Worm (Caenorhabditis elegans) whole organism, L4 larva: ENCODE data around the gene srxa-6.

Experiments
- F44E2.7 ChIP-seq: fragments of 200-800 bp; sonication (Bioruptor generic); IDR thresholded peaks from 2 replicates; pipeline ENCODE4 v2.1.2; 2022; ENCODE audit warnings: missing genetic modification characterization, missing compliant biosample characterization
- Y75B8A.6 ChIP-seq: fragments of 200-800 bp; sonication (Bioruptor generic); IDR thresholded peaks from 2 replicates; pipeline ENCODE4 v1.3.6; 2022; ENCODE audit warnings: missing genetic modification reagents, missing genetic modification characterization, missing compliant biosample characterization
- ZK337.2 ChIP-seq: fragments of 200-800 bp; sonication (Bioruptor generic); IDR thresholded peaks from 2 replicates; pipeline ENCODE4 v1.3.6; 2022; ENCODE audit warnings: missing genetic modification reagents, missing genetic modification characterization, missing compliant biosample characterization
- aly-2 ChIP-seq: sonication (generic microtip); optimal IDR thresholded peaks from 2 replicates; lab custom pipeline; 2018; ENCODE audit warnings: missing biosample characterization, missing genetic modification characterization
- ceh-28 ChIP-seq: fragments of 150-350 bp; optimal IDR thresholded peaks from 2 replicates; lab custom pipeline; 2014; ENCODE audit warnings: missing biosample characterization, missing genetic modification reagents, missing genetic modification characterization
- ceh-32 ChIP-seq: sonication (generic microtip); optimal IDR thresholded peaks from 2 replicates; lab custom pipeline; 2016; ENCODE audit warnings: mild to moderate bottlenecking, missing genetic modification characterization, missing compliant biosample characterization; ENCODE audit not compliant: poor library complexity
- ces-1 ChIP-seq: fragments of 150-350 bp; sonication (generic microtip); optimal IDR thresholded peaks from 4 replicates; lab custom pipeline; 2014; ENCODE audit warnings: missing biosample characterization, missing genetic modification reagents, missing genetic modification characterization
- daf-12 ChIP-seq: fragments of 150-350 bp; optimal IDR thresholded peaks from 2 replicates; lab custom pipeline; 2014; ENCODE audit warnings: missing biosample characterization, missing genetic modification reagents, missing genetic modification characterization
- daf-16 ChIP-seq, 3 experiments: sonication (generic microtip); optimal IDR thresholded peaks; 2 replicates each; lab custom pipeline; 2016 to 2017; ENCODE audit warnings: missing genetic modification characterization in 3 of 3, missing genetic modification reagents in 3 of 3, mild to moderate bottlenecking in 2 of 3, missing compliant biosample characterization in 2 of 3, missing biosample characterization in 1 of 3, moderate library complexity in 1 of 3
- dmd-6 ChIP-seq: fragments of 200-800 bp; sonication (Bioruptor generic); IDR thresholded peaks from 2 replicates; pipeline ENCODE4 v1.3.6; 2022; ENCODE audit warnings: missing genetic modification reagents, missing genetic modification characterization, missing compliant biosample characterization
- dve-1 ChIP-seq: sonication (generic microtip); optimal IDR thresholded peaks from 2 replicates; lab custom pipeline; 2017; ENCODE audit warnings: antibody characterized with exemption, mild to moderate bottlenecking, missing genetic modification characterization, missing compliant biosample characterization; ENCODE audit not compliant: insufficient read depth
- egl-27 ChIP-seq: sonication (generic microtip); optimal IDR thresholded peaks from 3 replicates; lab custom pipeline; 2017; ENCODE audit warnings: missing biosample characterization, missing genetic modification reagents, missing genetic modification characterization
- egl-43 ChIP-seq: fragments of 200-800 bp; sonication (Bioruptor generic); IDR thresholded peaks from 2 replicates; pipeline ENCODE4 v1.3.6; 2022; ENCODE audit warnings: missing genetic modification reagents, missing genetic modification characterization, missing compliant biosample characterization
- fkh-10 ChIP-seq: fragments of 150-350 bp; optimal IDR thresholded peaks from 2 replicates; lab custom pipeline; 2014; ENCODE audit warnings: missing biosample characterization, missing genetic modification reagents, missing genetic modification characterization
- gei-8 ChIP-seq: fragments of 200-800 bp; sonication (Bioruptor generic); optimal IDR thresholded peaks from 2 replicates; lab custom pipeline; 2018; ENCODE audit warnings: mild to moderate bottlenecking, missing genetic modification characterization, missing compliant biosample characterization
- hlh-11 ChIP-seq: fragments of 200-800 bp; sonication (Bioruptor generic); optimal IDR thresholded peaks from 2 replicates; lab custom pipeline; 2018; ENCODE audit warnings: mild to moderate bottlenecking, missing genetic modification characterization, missing compliant biosample characterization
- hlh-30 ChIP-seq: sonication (generic microtip); optimal IDR thresholded peaks from 2 replicates; lab custom pipeline; 2017; ENCODE audit warnings: antibody characterized with exemption, mild to moderate bottlenecking, missing genetic modification characterization, missing compliant biosample characterization; ENCODE audit not compliant: insufficient read depth
- jun-1 ChIP-seq: fragments of 150-350 bp; optimal IDR thresholded peaks from 2 replicates; lab custom pipeline; 2014; ENCODE audit warnings: missing biosample characterization, missing genetic modification reagents, missing genetic modification characterization
- lin-1 ChIP-seq: fragments of 200-800 bp; sonication (Bioruptor generic); IDR thresholded peaks from 2 replicates; pipeline ENCODE4 v1.3.6; 2022; ENCODE audit warnings: missing genetic modification reagents, missing genetic modification characterization, missing compliant biosample characterization
- lin-13 ChIP-seq: fragments of 150-350 bp; optimal IDR thresholded peaks from 2 replicates; lab custom pipeline; 2014; ENCODE audit warnings: missing biosample characterization, missing genetic modification reagents, missing genetic modification characterization
- lin-38 ChIP-seq: fragments of 200-800 bp; sonication (Bioruptor generic); IDR thresholded peaks from 2 replicates; pipeline ENCODE4 v1.3.6; 2022; ENCODE audit warnings: missing genetic modification reagents, missing genetic modification characterization, missing compliant biosample characterization
- mdl-1 ChIP-seq, 2 experiments: fragments of 150-350 bp in 1 of 2; sonication (generic microtip) in 1 of 2; optimal IDR thresholded peaks; 2 replicates each; lab custom pipeline; 2014 to 2017; ENCODE audit warnings: missing biosample characterization in 2 of 2, missing genetic modification characterization in 2 of 2
- mdt-29 ChIP-seq: fragments of 200-800 bp; sonication (Bioruptor generic); IDR thresholded peaks from 2 replicates; pipeline ENCODE4 v1.3.6; 2022; ENCODE audit warnings: missing genetic modification reagents, missing genetic modification characterization, missing compliant biosample characterization
- mep-1 ChIP-seq: fragments of 150-350 bp; sonication (generic microtip); optimal IDR thresholded peaks from 3 replicates; lab custom pipeline; 2014; ENCODE audit warnings: missing biosample characterization, missing genetic modification characterization
- mxl-3 ChIP-seq: fragments of 200-800 bp; sonication (Bioruptor generic); optimal IDR thresholded peaks from 2 replicates; lab custom pipeline; 2018; ENCODE audit warnings: mild to moderate bottlenecking, missing genetic modification characterization, missing compliant biosample characterization
- nhr-111 ChIP-seq: fragments of 200-800 bp; sonication (Bioruptor generic); optimal IDR thresholded peaks from 2 replicates; lab custom pipeline; 2018; ENCODE audit warnings: mild to moderate bottlenecking, missing genetic modification characterization, missing compliant biosample characterization
- nhr-237 ChIP-seq: sonication (generic microtip); optimal IDR thresholded peaks from 2 replicates; lab custom pipeline; 2017; ENCODE audit warnings: missing biosample characterization, missing genetic modification characterization
- nhr-25 ChIP-seq: sonication (generic microtip); optimal IDR thresholded peaks from 2 replicates; lab custom pipeline; 2017; ENCODE audit warnings: missing genetic modification characterization, mild to moderate bottlenecking, missing compliant biosample characterization, antibody characterized with exemption, moderate library complexity, borderline replicate concordance; ENCODE audit not compliant: insufficient read depth
- nhr-28 ChIP-seq: fragments of 150-350 bp; optimal IDR thresholded peaks from 2 replicates; lab custom pipeline; 2014; ENCODE audit warnings: missing biosample characterization, missing genetic modification characterization
- nhr-41 ChIP-seq: fragments of 200-800 bp; sonication (Bioruptor generic); IDR thresholded peaks from 2 replicates; pipeline ENCODE4 v1.3.6; 2022; ENCODE audit warnings: missing genetic modification reagents, missing genetic modification characterization, missing compliant biosample characterization
- nhr-42 ChIP-seq: fragments of 200-800 bp; sonication (Bioruptor generic); IDR thresholded peaks from 2 replicates; pipeline ENCODE4 v1.3.6; 2022; ENCODE audit warnings: missing genetic modification characterization, missing compliant biosample characterization
- nhr-48 ChIP-seq: sonication (generic microtip); optimal IDR thresholded peaks from 2 replicates; lab custom pipeline; 2016; ENCODE audit warnings: mild to moderate bottlenecking, missing genetic modification characterization, missing compliant biosample characterization
- nhr-76 ChIP-seq: fragments of 150-350 bp; optimal IDR thresholded peaks from 2 replicates; lab custom pipeline; 2014; ENCODE audit warnings: missing biosample characterization, missing genetic modification characterization
- pha-4 ChIP-seq, 2 experiments: fragments of 150-350 bp in 1 of 2; fragments of 200-800 bp in 1 of 2; sonication (Bioruptor generic) in 1 of 2; IDR thresholded peaks in 1 of 2; optimal IDR thresholded peaks in 1 of 2; 2 replicates each; pipeline versions ENCODE4 v1.3.6 to Lab custom; 2014 to 2022; ENCODE audit warnings: missing genetic modification characterization in 2 of 2, missing genetic modification reagents in 2 of 2, missing biosample characterization in 1 of 2, missing compliant biosample characterization in 1 of 2
- pqm-1 ChIP-seq: sonication (generic microtip); optimal IDR thresholded peaks from 2 replicates; lab custom pipeline; 2017; ENCODE audit warnings: missing biosample characterization, missing genetic modification characterization
- saeg-2 ChIP-seq: fragments of 200-800 bp; sonication (Bioruptor generic); IDR thresholded peaks from 2 replicates; pipeline ENCODE4 v1.3.6; 2022; ENCODE audit warnings: missing genetic modification reagents, missing genetic modification characterization, missing compliant biosample characterization
- snpc-1.2 ChIP-seq: fragments of 200-800 bp; sonication (Bioruptor generic); IDR thresholded peaks from 2 replicates; pipeline ENCODE4 v1.3.6; 2022; ENCODE audit warnings: missing genetic modification reagents, missing genetic modification characterization, missing compliant biosample characterization
- unc-62 ChIP-seq, 3 experiments: fragments of 150-350 bp in 1 of 3; sonication (generic microtip); optimal IDR thresholded peaks in 2 of 3; peaks in 1 of 3; 1 replicate in 1 of 3; 2 replicates in 2 of 3; lab custom pipeline; 2014 to 2017; ENCODE audit warnings: missing biosample characterization in 3 of 3, missing genetic modification characterization in 3 of 3, missing genetic modification reagents in 3 of 3, missing genotype in 1 of 3
- zfp-2 ChIP-seq: sonication (generic microtip); optimal IDR thresholded peaks from 2 replicates; lab custom pipeline; 2016; ENCODE audit warnings: mild to moderate bottlenecking, missing genetic modification characterization, missing compliant biosample characterization
- zip-2 ChIP-seq: fragments of 150-350 bp; optimal IDR thresholded peaks from 2 replicates; lab custom pipeline; 2014; ENCODE audit warnings: missing biosample characterization, missing genetic modification characterization
- ztf-11 ChIP-seq: fragments of 150-350 bp; optimal IDR thresholded peaks from 2 replicates; lab custom pipeline; 2014; ENCODE audit warnings: missing biosample characterization, missing genetic modification characterization

The srxa-6 gene

ce11 chrV:20770846-20771245 is 36.1 kb downstream of the srxa-6 start:
- peak; percentile 56 for TF ChIP-seq hlh-11 (tag; lab: Kevin White, UChicago)
- no peak for TF ChIP-seq daf-16 (GFP tag; optimal IDR thresholded peaks at IDR 0.05; lab: Kevin White, UChicago)
- peak; percentile 70 for TF ChIP-seq daf-16 (tag; optimal IDR thresholded peaks at IDR 0.05; lab: Kevin White, UChicago)
- TF ChIP-seq nhr-28: peak; percentile 67
- TF ChIP-seq dmd-6 (GFP tag; lab: Robert Waterston, UW): peak; percentile 59
- peak; percentile 13 for TF ChIP-seq hlh-30 (tag; lab: Kevin White, UChicago)
- no peak for TF ChIP-seq pha-4 (GFP tag; IDR thresholded peaks at IDR 0.05; lab: Robert Waterston, UW)
- peak; percentile 87 for TF ChIP-seq pha-4 (tag; optimal IDR thresholded peaks at IDR 0.05; lab: Kevin White, UChicago)
- TF ChIP-seq pqm-1 (tag; lab: Kevin White, UChicago): peak; percentile 69
- TF ChIP-seq dve-1 (tag; lab: Kevin White, UChicago): peak; percentile 63
- no peak for TF ChIP-seq ceh-32 (tag; lab: Kevin White, UChicago)
- no peak for TF ChIP-seq nhr-41

- TF ChIP-seq unc-62 (GFP tag; optimal IDR thresholded peaks at IDR 0.05 in 1 of 2; lab: Kevin White, UChicago) (peak in 1 of 2 experiments; percentile 69), unc-62 (tag; optimal IDR thresholded peaks at IDR 0.05; lab: Kevin White, UChicago) (no peak), mdt-29 (GFP tag; lab: Robert Waterston, UW) (no peak)
- TF ChIP-seq, all 104 proteins: peak for 1
These were observed 36.9 kb downstream of the srxa-6 start for ce11 chrV:20771702-20772101.

- no peak for TF ChIP-seq mxl-3 (GFP tag; lab: Kevin White, UChicago)
- TF ChIP-seq F44E2.7 (GFP tag; lab: Robert Waterston, UW): no peak
- no peak for TF ChIP-seq zip-2 (tag; lab: Kevin White, UChicago)
- no peak for TF ChIP-seq unc-62 (GFP tag; optimal IDR thresholded peaks at IDR 0.05 in 1 of 2; lab: Kevin White, UChicago)
- no peak for TF ChIP-seq unc-62 (tag; optimal IDR thresholded peaks at IDR 0.05; lab: Kevin White, UChicago)
- no peak for TF ChIP-seq egl-27 (tag; lab: Kevin White, UChicago)
- no peak for TF ChIP-seq zfp-2
- TF ChIP-seq lin-13 (GFP tag; lab: Kevin White, UChicago): no peak
- TF ChIP-seq mdl-1 (tag; optimal IDR thresholded peaks at IDR 0.05; lab: Kevin White, UChicago): no peak
- TF ChIP-seq nhr-25 (tag; lab: Kevin White, UChicago): no peak
- no peak for TF ChIP-seq egl-43 (GFP tag; lab: Robert Waterston, UW)
- no peak for TF ChIP-seq lin-1 (GFP tag; lab: Robert Waterston, UW)
- no peak for TF ChIP-seq Y75B8A.6 (GFP tag; lab: Robert Waterston, UW)
These were observed 38.9 kb downstream of the srxa-6 start, which contains the start of gene F38A6.5 for ce11 chrV:20773647-20774046. Gene F38A6.5, minus strand, starts transcription at chrV:20773747.

ce11 chrV:20775269-20775668 is 40.5 kb downstream of the srxa-6 start, which contains the start of gene F38A6.4:
Gene F38A6.4, minus strand, starts transcription at chrV:20775369.
- TF ChIP-seq lin-38 (no peak), zfp-2 (no peak), aly-2 (no peak), daf-12 (tag; lab: Kevin White, UChicago) (no peak), ceh-28 (tag; lab: Kevin White, UChicago) (no peak), hlh-30 (tag; lab: Kevin White, UChicago) (peak; percentile 29), saeg-2 (GFP tag; lab: Robert Waterston, UW) (no peak), nhr-237 (no peak), nhr-28 (peak; percentile 25), pha-4 (GFP tag; IDR thresholded peaks at IDR 0.05; lab: Robert Waterston, UW) (no peak), pha-4 (tag; optimal IDR thresholded peaks at IDR 0.05; lab: Kevin White, UChicago) (no peak), jun-1 (no peak), nhr-48 (tag; lab: Kevin White, UChicago) (no peak), mep-1 (tag; lab: Kevin White, UChicago) (no peak), unc-62 (GFP tag; optimal IDR thresholded peaks at IDR 0.05 in 1 of 2; lab: Kevin White, UChicago) (peak in 1 of 2 experiments; percentile 84), unc-62 (tag; optimal IDR thresholded peaks at IDR 0.05; lab: Kevin White, UChicago) (no peak), nhr-111 (GFP tag; lab: Kevin White, UChicago) (no peak), dmd-6 (GFP tag; lab: Robert Waterston, UW) (no peak), snpc-1.2 (no peak), nhr-76 (tag; lab: Kevin White, UChicago) (no peak), fkh-10 (GFP tag; lab: Kevin White, UChicago) (no peak), ces-1 (GFP tag; lab: Kevin White, UChicago) (no peak), ZK337.2 (GFP tag; lab: Robert Waterston, UW) (no peak), dve-1 (tag; lab: Kevin White, UChicago) (peak; percentile 11), gei-8 (GFP tag; lab: Kevin White, UChicago) (no peak), ztf-11 (tag; lab: Kevin White, UChicago) (no peak), egl-27 (tag; lab: Kevin White, UChicago) (no peak), lin-13 (GFP tag; lab: Kevin White, UChicago) (no peak), nhr-42 (GFP tag; lab: Robert Waterston, UW) (no peak)
